Worm (Caenorhabditis elegans) whole organism, L1 larva: ENCODE results near the gene pgm-2.

Experiments used
- C04F5.9 ChIP-seq: sonication (generic microtip); optimal IDR thresholded peaks from 2 replicates; lab custom pipeline; 2016; ENCODE audit warnings: missing genetic modification characterization, missing compliant biosample characterization
- aha-1 ChIP-seq: fragments of 150-350 bp; optimal IDR thresholded peaks from 2 replicates; lab custom pipeline; 2014; ENCODE audit warnings: missing biosample characterization, missing genetic modification characterization
- alr-1 ChIP-seq: fragments of 200-800 bp; sonication (Bioruptor generic); optimal IDR thresholded peaks from 2 replicates; lab custom pipeline; 2018; ENCODE audit warnings: borderline replicate concordance, mild to moderate bottlenecking, missing genetic modification characterization, missing compliant biosample characterization
- aly-2 ChIP-seq: fragments of 150-350 bp; optimal IDR thresholded peaks from 2 replicates; lab custom pipeline; 2014; ENCODE audit warnings: missing biosample characterization, missing genetic modification characterization
- ama-1 ChIP-seq: fragments of 150-350 bp; optimal IDR thresholded peaks from 2 replicates; lab custom pipeline; 2014
- ceh-8 ChIP-seq: fragments of 200-800 bp; sonication (Bioruptor generic); optimal IDR thresholded peaks from 2 replicates; lab custom pipeline; 2018; ENCODE audit warnings: mild to moderate bottlenecking, missing genetic modification characterization, moderate library complexity, missing compliant biosample characterization
- ceh-82 ChIP-seq, 3 experiments: fragments of 150-350 bp in 1 of 3; sonication (generic microtip) in 2 of 3; optimal IDR thresholded peaks; 2 replicates each; lab custom pipeline; 2014 to 2017; ENCODE audit warnings: missing biosample characterization in 3 of 3, missing genetic modification characterization in 3 of 3
- ces-1 ChIP-seq: fragments of 150-350 bp; optimal IDR thresholded peaks from 2 replicates; lab custom pipeline; 2014; ENCODE audit warnings: missing biosample characterization, missing genetic modification reagents, missing genetic modification characterization
- dpl-1 ChIP-seq, 3 experiments: fragments of 150-350 bp in 2 of 3; sonication (generic microtip) in 1 of 3; optimal IDR thresholded peaks; 2 replicates each; lab custom pipeline; 2014 to 2017; ENCODE audit warnings: missing biosample characterization in 3 of 3, missing genetic modification characterization in 3 of 3, missing genetic modification reagents in 3 of 3
- dsc-1 ChIP-seq: sonication (generic microtip); optimal IDR thresholded peaks from 2 replicates; lab custom pipeline; 2016; ENCODE audit warnings: mild to moderate bottlenecking, missing genetic modification characterization, missing compliant biosample characterization
- efl-1 ChIP-seq, 4 experiments: fragments of 150-350 bp; optimal IDR thresholded peaks in 3 of 4; peaks in 1 of 4; 1 replicate in 1 of 4; 2 replicates in 3 of 4; lab custom pipeline; 2014; ENCODE audit warnings: missing biosample characterization in 2 of 4, missing genetic modification characterization in 2 of 4, missing genetic modification reagents in 2 of 4
- efl-3 ChIP-seq: fragments of 200-800 bp; sonication (Bioruptor generic); optimal IDR thresholded peaks from 2 replicates; lab custom pipeline; 2018; ENCODE audit warnings: mild to moderate bottlenecking, missing genetic modification characterization, missing compliant biosample characterization
- egl-13 ChIP-seq: sonication (generic microtip); optimal IDR thresholded peaks from 2 replicates; lab custom pipeline; 2016; ENCODE audit warnings: missing genotype, missing genetic modification reagents, missing genetic modification characterization, missing compliant biosample characterization
- egl-27 ChIP-seq, 2 experiments: fragments of 150-350 bp in 1 of 2; sonication (generic microtip); optimal IDR thresholded peaks; 3 replicates each; lab custom pipeline; 2017 to 2018; ENCODE audit warnings: missing biosample characterization in 2 of 2, missing genetic modification characterization in 2 of 2, missing genetic modification reagents in 2 of 2
- elt-2 ChIP-seq: sonication (generic microtip); optimal IDR thresholded peaks from 2 replicates; lab custom pipeline; 2016; ENCODE audit warnings: missing genetic modification characterization, mild to moderate bottlenecking, inconsistent platforms, missing compliant biosample characterization, missing genetic modification reagents
- elt-3 ChIP-seq, 6 experiments: fragments of 150-350 bp in 1 of 6; sonication (generic microtip); optimal IDR thresholded peaks; 2 replicates each; lab custom pipeline; 2017 to 2018; ENCODE audit warnings: missing biosample characterization in 6 of 6, missing genetic modification characterization in 6 of 6, inconsistent platforms in 1 of 6
- ets-5 ChIP-seq: fragments of 200-800 bp; sonication (Bioruptor generic); IDR thresholded peaks from 2 replicates; pipeline ENCODE4 v1.3.6; 2022; ENCODE audit warnings: missing genetic modification characterization, missing compliant biosample characterization
- fkh-10 ChIP-seq: sonication (generic microtip); optimal IDR thresholded peaks from 2 replicates; lab custom pipeline; 2017; ENCODE audit warnings: missing biosample characterization, missing genetic modification reagents, missing genetic modification characterization
- fkh-8 ChIP-seq: sonication (generic microtip); optimal IDR thresholded peaks from 2 replicates; lab custom pipeline; 2016; ENCODE audit warnings: mild to moderate bottlenecking, missing genetic modification characterization, missing compliant biosample characterization
- fos-1 ChIP-seq: fragments of 150-350 bp; optimal IDR thresholded peaks from 2 replicates; lab custom pipeline; 2014; ENCODE audit warnings: missing biosample characterization, missing genetic modification characterization
- irx-1 ChIP-seq: sonication (generic microtip); optimal IDR thresholded peaks from 2 replicates; lab custom pipeline; 2016; ENCODE audit warnings: missing genetic modification characterization, missing compliant biosample characterization
- isw-1 ChIP-seq: fragments of 200-800 bp; sonication (Bioruptor generic); IDR thresholded peaks from 2 replicates; pipeline ENCODE4 v1.3.6; 2022; ENCODE audit warnings: missing genetic modification characterization, missing compliant biosample characterization
- lin-13 ChIP-seq: fragments of 150-350 bp; optimal IDR thresholded peaks from 2 replicates; lab custom pipeline; 2014; ENCODE audit warnings: missing biosample characterization, missing genetic modification reagents, missing genetic modification characterization
- lin-14 ChIP-seq: fragments of 200-800 bp; sonication (Bioruptor generic); optimal IDR thresholded peaks from 2 replicates; lab custom pipeline; 2018; ENCODE audit warnings: mild to moderate bottlenecking, missing genetic modification characterization, moderate library complexity, missing compliant biosample characterization
- lin-15B ChIP-seq: fragments of 150-350 bp; sonication (generic microtip); optimal IDR thresholded peaks from 3 replicates; lab custom pipeline; 2014; ENCODE audit warnings: missing biosample characterization, missing genetic modification characterization
- lin-39 ChIP-seq: fragments of 150-350 bp; optimal IDR thresholded peaks from 2 replicates; lab custom pipeline; 2014; ENCODE audit warnings: missing biosample characterization, missing genetic modification reagents, missing genetic modification characterization
- lir-3 ChIP-seq: sonication (generic microtip); optimal IDR thresholded peaks from 2 replicates; lab custom pipeline; 2016; ENCODE audit warnings: mild to moderate bottlenecking, missing genetic modification characterization, moderate library complexity, missing compliant biosample characterization; ENCODE audit not compliant: poor library complexity
- lsy-2 ChIP-seq, 2 experiments: fragments of 150-350 bp; optimal IDR thresholded peaks; 2 replicates each; lab custom pipeline; 2014; ENCODE audit warnings: missing biosample characterization in 2 of 2, missing genetic modification characterization in 2 of 2
- mab-9 ChIP-seq: fragments of 200-800 bp; sonication (Bioruptor generic); IDR thresholded peaks from 2 replicates; pipeline ENCODE4 v1.3.6; 2022; ENCODE audit warnings: missing genetic modification reagents, missing genetic modification characterization, missing compliant biosample characterization
- mep-1 ChIP-seq: fragments of 150-350 bp; optimal IDR thresholded peaks from 2 replicates; lab custom pipeline; 2014; ENCODE audit warnings: missing biosample characterization, missing genetic modification characterization
- nhr-12 ChIP-seq: sonication (generic microtip); optimal IDR thresholded peaks from 2 replicates; lab custom pipeline; 2017; ENCODE audit warnings: missing biosample characterization, missing genetic modification characterization
- nhr-19 ChIP-seq: fragments of 200-800 bp; sonication (Bioruptor generic); conservative IDR thresholded peaks from 2 replicates; pipeline ENCODE4 v1.3.6; 2022; ENCODE audit warnings: missing genetic modification characterization, missing compliant biosample characterization
- nhr-20 ChIP-seq: sonication (generic microtip); optimal IDR thresholded peaks from 2 replicates; lab custom pipeline; 2016; ENCODE audit warnings: mild to moderate bottlenecking, missing genetic modification characterization, missing compliant biosample characterization
- nhr-47 ChIP-seq: sonication (generic microtip); optimal IDR thresholded peaks from 2 replicates; lab custom pipeline; 2016; ENCODE audit warnings: mild to moderate bottlenecking, missing genetic modification characterization, moderate library complexity, missing compliant biosample characterization
- nhr-76 ChIP-seq: sonication (generic microtip); optimal IDR thresholded peaks from 2 replicates; lab custom pipeline; 2017; ENCODE audit warnings: missing biosample characterization, missing genetic modification characterization
- nhr-77 ChIP-seq: fragments of 150-350 bp; optimal IDR thresholded peaks from 2 replicates; lab custom pipeline; 2014; ENCODE audit warnings: missing biosample characterization, missing genetic modification characterization
- nhr-85 ChIP-seq: sonication (generic microtip); peaks from one replicate; lab custom pipeline; 2016; ENCODE audit warnings: missing genetic modification characterization, inconsistent platforms, missing compliant biosample characterization
- nhr-90 ChIP-seq: sonication (generic microtip); optimal IDR thresholded peaks from 2 replicates; lab custom pipeline; 2016; ENCODE audit warnings: mild to moderate bottlenecking, missing genetic modification characterization, missing compliant biosample characterization; ENCODE audit not compliant: poor library complexity
- unc-130 ChIP-seq: fragments of 150-350 bp; optimal IDR thresholded peaks from 2 replicates; lab custom pipeline; 2017; ENCODE audit warnings: missing biosample characterization, missing genetic modification characterization, inconsistent platforms
- unc-86 ChIP-seq: sonication (generic microtip); optimal IDR thresholded peaks from 2 replicates; lab custom pipeline; 2016; ENCODE audit warnings: missing genetic modification characterization, missing compliant biosample characterization
- xbp-1 ChIP-seq: sonication (generic microtip); optimal IDR thresholded peaks from 2 replicates; lab custom pipeline; 2016; ENCODE audit warnings: missing genetic modification characterization, missing compliant biosample characterization
- zip-4 ChIP-seq: fragments of 200-800 bp; sonication (Bioruptor generic); optimal IDR thresholded peaks from 2 replicates; lab custom pipeline; 2018; ENCODE audit warnings: mild to moderate bottlenecking, missing genetic modification characterization, moderate library complexity, missing compliant biosample characterization
- ztf-4 ChIP-seq: fragments of 150-350 bp; optimal IDR thresholded peaks from 2 replicates; lab custom pipeline; 2014; ENCODE audit warnings: missing biosample characterization, missing genetic modification characterization

Gene pgm-2

ce11 chrIII:13296289-13296874, 2.8 kb upstream of the pgm-2 start, which contains the start of gene npp-18 (continued):
- TF ChIP-seq nhr-20 (tag; lab: Kevin White, UChicago) (peak; percentile 68), ztf-4 (tag; lab: Kevin White, UChicago) (peak; percentile 26), mab-9 (GFP tag; lab: Robert Waterston, UW) (0 out of 2 replicates have a peak, but pooled peaks have one; percentile 55)

- TF ChIP-seq fos-1 (tag; lab: Kevin White, UChicago) (no peak), lin-14 (GFP tag; lab: Kevin White, UChicago) (no peak)
Measured at ce11 chrIII:13301983-13302382, 2.8 kb downstream of the pgm-2 start.

ce11 chrIII:13302578-13302977, 3.4 kb downstream of the pgm-2 start:
- TF ChIP-seq nhr-85, result no peak
- no peak for TF ChIP-seq efl-1 (optimal IDR thresholded peaks at IDR 0.05; lab: Kevin White, UChicago)
- TF ChIP-seq efl-1 (GFP tag; optimal IDR thresholded peaks at IDR 0.05 in 1 of 2; lab: Kevin White, UChicago), result peak in 1 of 2 experiments; percentile 74
- TF ChIP-seq lin-39 (tag; lab: Kevin White, UChicago), result no peak

- TF ChIP-seq fos-1 (tag; lab: Kevin White, UChicago), result no peak
- TF ChIP-seq ces-1 (GFP tag; lab: Kevin White, UChicago), result no peak
- no peak for TF ChIP-seq alr-1
- no peak for TF ChIP-seq nhr-76 (tag; lab: Kevin White, UChicago)
- TF ChIP-seq nhr-77 (tag; lab: Kevin White, UChicago), result no peak
- TF ChIP-seq aly-2, result no peak
- no peak for TF ChIP-seq mab-9 (GFP tag; lab: Robert Waterston, UW)
- no peak for TF ChIP-seq elt-3 (tag; optimal IDR thresholded peaks at IDR 0.05; lab: Kevin White, UChicago)
- no peak for TF ChIP-seq unc-86 (tag; lab: Kevin White, UChicago)
- no peak for TF ChIP-seq lir-3
- no peak for TF ChIP-seq dpl-1 (GFP tag; optimal IDR thresholded peaks at IDR 0.05; lab: Kevin White, UChicago)
- no peak for TF ChIP-seq nhr-12 (tag; lab: Kevin White, UChicago)
- no peak for TF ChIP-seq fkh-8
- TF ChIP-seq ets-5 (GFP tag; lab: Robert Waterston, UW), result no peak
- TF ChIP-seq aha-1, result no peak
- no peak for TF ChIP-seq mep-1 (tag; lab: Kevin White, UChicago)
- TF ChIP-seq ceh-8 (GFP tag; lab: Kevin White, UChicago), result no peak
- TF ChIP-seq C04F5.9 (tag; lab: Kevin White, UChicago), result no peak
- TF ChIP-seq nhr-47 (tag; lab: Kevin White, UChicago), result no peak
- TF ChIP-seq, all 84 proteins: peak for 0
Measured at ce11 chrIII:13305537-13305936, 6.4 kb downstream of the pgm-2 start.

- no peak for TF ChIP-seq lir-3
- no peak for TF ChIP-seq ces-1 (GFP tag; lab: Kevin White, UChicago)
- no peak for TF ChIP-seq lin-39 (tag; lab: Kevin White, UChicago)
- TF ChIP-seq efl-3 (GFP tag; lab: Kevin White, UChicago), result no peak
- no peak for TF ChIP-seq zip-4 (GFP tag; lab: Kevin White, UChicago)
- TF ChIP-seq lsy-2 (tag; optimal IDR thresholded peaks at IDR 0.05; lab: Kevin White, UChicago), result peak; percentile 62 to 68
- no peak for TF ChIP-seq aha-1
- TF ChIP-seq fkh-10, result no peak
- peak; percentile 12 for TF ChIP-seq lin-13
- no peak for TF ChIP-seq egl-13 (tag; lab: Kevin White, UChicago)
- peak in 2 of 3 experiments; percentile 27 to 47 for TF ChIP-seq ceh-82 (tag; optimal IDR thresholded peaks at IDR 0.05; lab: Kevin White, UChicago)
- peak; percentile 19; the same call in 1 of the 2 replicates for TF ChIP-seq nhr-19 (GFP tag; lab: Robert Waterston, UW)
- TF ChIP-seq egl-27 (tag; optimal IDR thresholded peaks at IDR 0.05; lab: Kevin White, UChicago), result no peak
- no peak for TF ChIP-seq ama-1 (lab: Kevin White, UChicago)
- peak; percentile 38 for TF ChIP-seq irx-1 (tag; lab: Kevin White, UChicago)
- peak; percentile 13 for TF ChIP-seq nhr-90 (tag; lab: Kevin White, UChicago)
- TF ChIP-seq unc-130 (tag; lab: Kevin White, UChicago), result peak; percentile 17
- TF ChIP-seq lin-15B (tag; lab: Kevin White, UChicago), result peak; percentile 41
- TF ChIP-seq xbp-1, result peak; percentile 34
- TF ChIP-seq lin-14 (GFP tag; lab: Kevin White, UChicago), result no peak
- peak; percentile 74 for TF ChIP-seq mep-1 (tag; lab: Kevin White, UChicago)
- no peak for TF ChIP-seq elt-2
- TF ChIP-seq isw-1 (GFP tag; lab: Robert Waterston, UW), result peak; percentile 29
- TF ChIP-seq elt-3 (tag; optimal IDR thresholded peaks at IDR 0.05; lab: Kevin White, UChicago), result no peak
- TF ChIP-seq ceh-8 (GFP tag; lab: Kevin White, UChicago), result no peak
- TF ChIP-seq dsc-1 (tag; lab: Kevin White, UChicago), result peak; percentile 42
Measured at ce11 chrIII:13307107-13307506, 7.9 kb downstream of the pgm-2 start, which contains the start of the genes klp-19 and slc-36.1. TSS of gene klp-19 (minus strand) at chrIII:13307259. TSS of gene slc-36.1 (plus strand) at chrIII:13307502.
